Worm (Caenorhabditis elegans) whole organism, young adult: ENCODE data around the gene C29F7.1.

Experiments
- B0035.1 ChIP-seq: sonication (generic microtip); optimal IDR thresholded peaks from 2 replicates; lab custom pipeline; 2016; ENCODE audit warnings: missing genetic modification characterization, mild to moderate bottlenecking, missing compliant biosample characterization, missing genotype, missing genetic modification reagents
- B0261.1 ChIP-seq: sonication (generic microtip); optimal IDR thresholded peaks from 2 replicates; lab custom pipeline; 2016; ENCODE audit warnings: mild to moderate bottlenecking, missing genetic modification characterization, moderate library complexity, missing compliant biosample characterization
- B0336.3 ChIP-seq: fragments of 200-800 bp; sonication (Bioruptor generic); IDR thresholded peaks from 2 replicates; pipeline ENCODE4 v1.3.6; 2022; ENCODE audit warnings: missing genetic modification characterization, missing compliant biosample characterization
- F10E7.11 ChIP-seq: sonication (generic microtip); optimal IDR thresholded peaks from 2 replicates; lab custom pipeline; 2017; ENCODE audit warnings: mild to moderate bottlenecking, missing genetic modification characterization, moderate library complexity, missing compliant biosample characterization
- F23B12.7 ChIP-seq: sonication (generic microtip); optimal IDR thresholded peaks from 2 replicates; lab custom pipeline; 2017; ENCODE audit warnings: missing genetic modification characterization, mild to moderate bottlenecking, missing compliant biosample characterization, antibody characterized with exemption, moderate library complexity; ENCODE audit not compliant: insufficient read depth
- F49E8.2 ChIP-seq: sonication (generic microtip); optimal IDR thresholded peaks from 3 replicates; lab custom pipeline; 2017; ENCODE audit warnings: missing genetic modification characterization, mild to moderate bottlenecking, missing compliant biosample characterization, antibody characterized with exemption, moderate library complexity; ENCODE audit not compliant: insufficient read depth
- F52B5.7 ChIP-seq: sonication (generic microtip); optimal IDR thresholded peaks from 2 replicates; lab custom pipeline; 2016; ENCODE audit warnings: mild to moderate bottlenecking, missing genetic modification characterization, missing compliant biosample characterization
- T26A5.8 ChIP-seq: sonication (generic microtip); optimal IDR thresholded peaks from 2 replicates; lab custom pipeline; 2016; ENCODE audit warnings: missing genetic modification characterization, missing compliant biosample characterization
- Y56A3A.18 ChIP-seq: fragments of 200-800 bp; sonication (Bioruptor generic); IDR thresholded peaks from 2 replicates; pipeline ENCODE4 v1.3.6; 2022; ENCODE audit warnings: missing genetic modification reagents, missing genetic modification characterization, missing compliant biosample characterization
- ZK185.1 ChIP-seq: sonication (generic microtip); optimal IDR thresholded peaks from 2 replicates; lab custom pipeline; 2016; ENCODE audit warnings: mild to moderate bottlenecking, missing genetic modification characterization, missing compliant biosample characterization; ENCODE audit not compliant: poor library complexity, severe bottlenecking
- akir-1 ChIP-seq: fragments of 200-800 bp; sonication (Bioruptor generic); optimal IDR thresholded peaks from 2 replicates; lab custom pipeline; 2018; ENCODE audit warnings: mild to moderate bottlenecking, missing genetic modification characterization, moderate library complexity, missing compliant biosample characterization
- atf-7 ChIP-seq: sonication (generic microtip); optimal IDR thresholded peaks from 2 replicates; lab custom pipeline; 2017; ENCODE audit warnings: mild to moderate bottlenecking, missing genetic modification characterization, missing compliant biosample characterization
- attf-3 ChIP-seq: fragments of 200-800 bp; sonication (Bioruptor generic); conservative IDR thresholded peaks from 2 replicates; pipeline ENCODE4 v1.3.6; 2022; ENCODE audit warnings: missing genetic modification reagents, missing genetic modification characterization, missing compliant biosample characterization
- ccch-3 ChIP-seq: fragments of 200-800 bp; sonication (Bioruptor generic); optimal IDR thresholded peaks from 2 replicates; lab custom pipeline; 2018; ENCODE audit warnings: mild to moderate bottlenecking, missing genetic modification characterization, missing compliant biosample characterization
- cebp-1 ChIP-seq, 2 experiments: fragments of 200-800 bp in 1 of 2; sonication (Bioruptor generic) in 1 of 2; sonication (generic microtip) in 1 of 2; IDR thresholded peaks in 1 of 2; optimal IDR thresholded peaks in 1 of 2; 2 replicates each; pipeline versions ENCODE4 v1.3.6 to Lab custom; 2017 to 2022; ENCODE audit warnings: missing compliant biosample characterization in 2 of 2, missing genetic modification characterization in 2 of 2, mild to moderate bottlenecking in 1 of 2, missing genetic modification reagents in 1 of 2, moderate library complexity in 1 of 2
- ceh-100 ChIP-seq: fragments of 200-800 bp; sonication (Bioruptor generic); IDR thresholded peaks from 2 replicates; pipeline ENCODE4 v1.3.6; 2022; ENCODE audit warnings: missing genetic modification reagents, missing genetic modification characterization, missing compliant biosample characterization
- ceh-27 ChIP-seq: fragments of 200-800 bp; sonication (Bioruptor generic); optimal IDR thresholded peaks from 2 replicates; lab custom pipeline; 2018; ENCODE audit warnings: mild to moderate bottlenecking, missing genetic modification characterization, moderate library complexity, missing compliant biosample characterization
- ceh-40 ChIP-seq: fragments of 200-800 bp; sonication (Bioruptor generic); IDR thresholded peaks from 2 replicates; pipeline ENCODE4 v1.3.6; 2022; ENCODE audit warnings: missing genetic modification characterization, missing compliant biosample characterization
- ceh-79 ChIP-seq: sonication (generic microtip); optimal IDR thresholded peaks from 2 replicates; lab custom pipeline; 2017; ENCODE audit warnings: mild to moderate bottlenecking, missing genetic modification characterization, missing compliant biosample characterization
- chd-7 ChIP-seq: sonication (generic microtip); optimal IDR thresholded peaks from 2 replicates; lab custom pipeline; 2016; ENCODE audit warnings: mild to moderate bottlenecking, missing genetic modification characterization, moderate library complexity, missing compliant biosample characterization
- dox-1 ChIP-seq: fragments of 200-800 bp; sonication (Bioruptor generic); IDR thresholded peaks from 2 replicates; pipeline ENCODE4 v1.3.6; 2022; ENCODE audit warnings: missing genetic modification reagents, missing genetic modification characterization, missing compliant biosample characterization
- dpl-1 ChIP-seq: fragments of 150-350 bp; optimal IDR thresholded peaks from 2 replicates; lab custom pipeline; 2014; ENCODE audit warnings: missing biosample characterization, missing genetic modification reagents, missing genetic modification characterization
- egl-44 ChIP-seq: fragments of 200-800 bp; sonication (Bioruptor generic); IDR thresholded peaks from 2 replicates; pipeline ENCODE4 v1.3.6; 2022; ENCODE audit warnings: missing genetic modification reagents, missing genetic modification characterization, missing compliant biosample characterization
- hmg-1.2 ChIP-seq: fragments of 200-800 bp; sonication (Bioruptor generic); IDR thresholded peaks from 2 replicates; pipeline ENCODE4 v1.3.6; 2022; ENCODE audit warnings: missing genetic modification reagents, missing genetic modification characterization, missing compliant biosample characterization
- let-526 ChIP-seq: fragments of 200-800 bp; sonication (Bioruptor generic); IDR thresholded peaks from 2 replicates; pipeline ENCODE4 v1.3.6; 2022; ENCODE audit warnings: missing genetic modification reagents, missing genetic modification characterization, missing compliant biosample characterization
- let-607 ChIP-seq, 2 experiments: fragments of 200-800 bp in 1 of 2; sonication (Bioruptor generic) in 1 of 2; sonication (generic microtip) in 1 of 2; optimal IDR thresholded peaks; 2 replicates each; lab custom pipeline; 2016 to 2018; ENCODE audit warnings: mild to moderate bottlenecking in 2 of 2, missing compliant biosample characterization in 2 of 2, missing genetic modification characterization in 2 of 2, moderate library complexity in 2 of 2, missing genotype in 1 of 2
- lin-40 ChIP-seq: sonication (generic microtip); optimal IDR thresholded peaks from 2 replicates; lab custom pipeline; 2016; ENCODE audit warnings: missing genetic modification characterization, mild to moderate bottlenecking, missing compliant biosample characterization, missing genotype, missing genetic modification reagents
- madf-10 ChIP-seq: sonication (generic microtip); optimal IDR thresholded peaks from 2 replicates; lab custom pipeline; 2016; ENCODE audit warnings: mild to moderate bottlenecking, missing genetic modification characterization, missing compliant biosample characterization
- madf-6 ChIP-seq: fragments of 200-800 bp; sonication (Bioruptor generic); IDR thresholded peaks from 2 replicates; pipeline ENCODE4 v1.3.6; 2022; ENCODE audit warnings: missing genetic modification reagents, missing genetic modification characterization, missing compliant biosample characterization
- mxl-1 ChIP-seq: sonication (generic microtip); optimal IDR thresholded peaks from 2 replicates; lab custom pipeline; 2016; ENCODE audit warnings: missing genetic modification characterization, missing compliant biosample characterization
- rcor-1 ChIP-seq: fragments of 200-800 bp; sonication (Bioruptor generic); IDR thresholded peaks from 2 replicates; pipeline ENCODE4 v1.3.6; 2022; ENCODE audit warnings: missing genetic modification reagents, missing genetic modification characterization, missing compliant biosample characterization
- rpc-1 ChIP-seq, 2 experiments: fragments of 150-350 bp in 1 of 2; sonication (generic microtip) in 1 of 2; optimal IDR thresholded peaks; 2 replicates each; lab custom pipeline; 2014 to 2018; ENCODE audit warnings: missing biosample characterization in 1 of 2, missing genetic modification characterization in 1 of 2, missing genetic modification reagents in 1 of 2, missing genotype in 1 of 2
- snpc-3.4 ChIP-seq: sonication (generic microtip); optimal IDR thresholded peaks from 2 replicates; lab custom pipeline; 2017; ENCODE audit warnings: missing genetic modification characterization, mild to moderate bottlenecking, missing compliant biosample characterization, antibody characterized with exemption, moderate library complexity, missing genotype, missing genetic modification reagents
- snpc-4 ChIP-seq, 5 experiments: fragments of 150-350 bp in 1 of 5; sonication (generic microtip) in 4 of 5; optimal IDR thresholded peaks; 2 replicates each; lab custom pipeline; 2014 to 2018; ENCODE audit warnings: missing genetic modification characterization in 5 of 5, missing biosample characterization in 3 of 5, antibody characterized with exemption in 2 of 5, mild to moderate bottlenecking in 2 of 5, missing compliant biosample characterization in 2 of 5, missing genotype in 2 of 5, moderate library complexity in 2 of 5, missing genetic modification reagents in 1 of 5
- somi-1 ChIP-seq: fragments of 200-800 bp; sonication (Bioruptor generic); optimal IDR thresholded peaks from 2 replicates; lab custom pipeline; 2018; ENCODE audit warnings: mild to moderate bottlenecking, missing genetic modification characterization, missing compliant biosample characterization
- tbx-9 ChIP-seq: sonication (generic microtip); optimal IDR thresholded peaks from 2 replicates; lab custom pipeline; 2016; ENCODE audit warnings: borderline replicate concordance, missing genetic modification characterization, inconsistent platforms, missing compliant biosample characterization
- tlf-1 ChIP-seq: fragments of 200-800 bp; sonication (Bioruptor generic); optimal IDR thresholded peaks from 2 replicates; lab custom pipeline; 2018; ENCODE audit warnings: mild to moderate bottlenecking, missing genetic modification characterization, missing compliant biosample characterization
- ztf-22 ChIP-seq: fragments of 200-800 bp; sonication (Bioruptor generic); optimal IDR thresholded peaks from 2 replicates; lab custom pipeline; 2018; ENCODE audit warnings: mild to moderate bottlenecking, missing genetic modification characterization, moderate library complexity, missing compliant biosample characterization
- ztf-3 ChIP-seq: fragments of 200-800 bp; sonication (Bioruptor generic); optimal IDR thresholded peaks from 2 replicates; lab custom pipeline; 2018; ENCODE audit warnings: mild to moderate bottlenecking, missing genetic modification characterization, missing compliant biosample characterization

Gene C29F7.1

DNA sequence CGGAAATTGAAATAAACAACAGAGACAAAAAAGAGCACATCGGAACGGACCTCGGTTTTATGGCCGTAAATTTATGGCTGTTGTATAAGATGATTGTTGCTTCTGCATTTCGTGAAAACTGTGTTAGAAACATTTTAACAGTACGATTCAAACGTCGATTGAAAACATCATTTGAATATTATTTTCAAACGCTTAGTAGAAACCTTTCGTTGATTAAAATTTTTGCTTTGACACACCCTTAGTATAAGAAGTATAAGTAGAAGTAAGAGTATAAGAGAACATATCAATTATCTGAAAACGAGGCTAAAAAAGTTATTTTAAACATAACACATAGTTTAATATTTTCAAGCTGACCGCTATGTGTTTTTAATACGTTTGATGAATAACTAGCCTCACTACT is 25.0 kb upstream of the C29F7.1 start:
- no peak for TF ChIP-seq dox-1 (GFP tag; lab: Robert Waterston, UW)
- TF ChIP-seq F10E7.11 = no peak
- TF ChIP-seq ceh-27 (GFP tag; lab: Kevin White, UChicago) = no peak
- no peak for TF ChIP-seq somi-1 (GFP tag; lab: Kevin White, UChicago)
- TF ChIP-seq mxl-1 = no peak
- TF ChIP-seq F52B5.7 (tag; lab: Kevin White, UChicago) = no peak
- TF ChIP-seq, all 124 proteins: peak for 0

DNA sequence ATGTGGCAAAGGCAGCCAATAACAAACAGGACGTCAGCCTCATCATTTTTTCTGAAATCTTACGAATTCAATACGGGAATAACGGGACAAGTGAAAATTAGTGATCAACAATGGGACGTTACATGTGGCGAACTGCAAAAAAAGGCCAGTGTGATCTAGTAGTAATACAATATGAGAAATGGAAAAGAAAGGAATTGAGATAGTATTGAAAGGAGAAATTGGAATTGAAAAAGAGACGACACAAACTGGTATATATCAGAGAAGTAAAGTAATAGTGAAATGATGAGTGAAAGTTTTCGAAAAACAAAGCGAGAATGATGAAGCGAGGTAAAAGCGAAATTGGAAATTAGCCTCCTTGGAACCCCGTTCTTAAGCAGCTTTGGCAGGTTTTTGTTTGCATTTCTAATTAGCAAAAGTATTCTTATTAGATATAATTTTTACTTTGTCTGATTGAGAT is 22.2 kb upstream of the C29F7.1 start, which contains the start of gene C49F8.3:
Gene C49F8.3, minus strand, starts transcription at position 51 of the 457 bp plus-strand sequence.
- peak in 1 of 2 experiments; percentile 63 for TF ChIP-seq let-607 (tag; optimal IDR thresholded peaks at IDR 0.05; lab: Kevin White, UChicago)
- TF ChIP-seq ztf-22 (GFP tag; lab: Kevin White, UChicago) = no peak

DNA sequence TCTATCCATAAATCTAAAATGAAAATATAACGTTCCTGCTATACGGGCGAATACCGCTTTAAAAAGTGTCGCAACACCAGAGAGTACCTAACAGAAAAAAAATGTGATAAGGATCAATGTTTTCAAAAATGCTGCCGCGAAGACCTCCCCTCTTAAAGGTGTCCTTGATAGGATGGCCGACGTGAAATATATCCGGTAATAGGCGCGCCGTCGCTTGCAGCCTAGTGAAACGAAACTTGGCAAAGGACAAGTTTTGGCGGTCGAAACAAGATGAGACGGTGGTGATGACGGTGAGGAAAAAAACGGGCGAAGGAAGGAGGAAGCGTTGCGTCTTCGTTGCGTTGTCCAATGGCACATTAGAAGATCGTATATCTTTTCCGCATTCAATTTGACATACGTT is 20.9 kb upstream of the C29F7.1 start:
- TF ChIP-seq ZK185.1 (tag; lab: Kevin White, UChicago) = no peak
- no peak for TF ChIP-seq akir-1
- TF ChIP-seq madf-6 (GFP tag; lab: Robert Waterston, UW) = no peak
- no peak for TF ChIP-seq ccch-3
- TF ChIP-seq, all 124 proteins: peak for 0

DNA sequence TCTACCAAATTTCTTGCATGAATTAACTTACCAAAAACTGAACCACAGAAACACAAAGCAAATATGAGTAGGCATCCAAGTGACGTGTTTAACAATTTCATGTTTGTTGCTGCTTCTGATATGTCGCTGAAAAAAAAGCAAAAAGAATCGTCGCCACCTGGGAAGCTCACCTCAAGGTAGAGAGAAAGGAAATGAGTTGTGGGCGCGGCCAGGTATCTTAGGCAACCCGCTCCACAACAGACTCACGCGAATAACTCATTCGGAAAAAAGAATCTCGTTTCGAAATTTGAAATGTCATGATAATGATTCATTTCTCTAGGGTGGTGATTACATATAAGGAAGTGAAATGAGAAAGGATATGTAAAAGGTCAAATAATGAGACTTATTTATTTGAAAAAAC is 14.8 kb upstream of the C29F7.1 start, which contains the start of gene irld-2:
Gene irld-2, minus strand, starts transcription at position 101 of the 400 bp plus-strand sequence.
- TF ChIP-seq let-526 (GFP tag; lab: Robert Waterston, UW) = no peak
- no peak for TF ChIP-seq snpc-3.4 (tag; lab: Kevin White, UChicago)
- no peak for TF ChIP-seq ceh-100 (GFP tag; lab: Robert Waterston, UW)
- TF ChIP-seq tbx-9 (tag; lab: Kevin White, UChicago) = no peak
- no peak for TF ChIP-seq tlf-1 (GFP tag; lab: Kevin White, UChicago)
- TF ChIP-seq T26A5.8 = no peak
- no peak for TF ChIP-seq dpl-1
- TF ChIP-seq ceh-40 (GFP tag; lab: Robert Waterston, UW) = no peak
- no peak for TF ChIP-seq F49E8.2 (tag; lab: Kevin White, UChicago)
- TF ChIP-seq egl-44 (GFP tag; lab: Robert Waterston, UW) = no peak
- no peak for TF ChIP-seq chd-7 (tag; lab: Kevin White, UChicago)
- no peak for TF ChIP-seq madf-10
- no peak for TF ChIP-seq B0336.3
- no peak for TF ChIP-seq atf-7 (tag; lab: Kevin White, UChicago)
- TF ChIP-seq Y56A3A.18 (GFP tag; lab: Robert Waterston, UW) = no peak
- no peak for TF ChIP-seq rpc-1 (optimal IDR thresholded peaks at IDR 0.05; lab: Kevin White, UChicago)
- no peak for TF ChIP-seq rpc-1 (tag; optimal IDR thresholded peaks at IDR 0.05; lab: Kevin White, UChicago)
- no peak for TF ChIP-seq madf-6 (GFP tag; lab: Robert Waterston, UW)
- TF ChIP-seq B0035.1 (tag; lab: Kevin White, UChicago) = no peak
- no peak for TF ChIP-seq cebp-1 (GFP tag; IDR thresholded peaks at IDR 0.05; lab: Robert Waterston, UW)
- TF ChIP-seq cebp-1 (tag; optimal IDR thresholded peaks at IDR 0.05; lab: Kevin White, UChicago) = no peak
- no peak for TF ChIP-seq B0261.1

DNA sequence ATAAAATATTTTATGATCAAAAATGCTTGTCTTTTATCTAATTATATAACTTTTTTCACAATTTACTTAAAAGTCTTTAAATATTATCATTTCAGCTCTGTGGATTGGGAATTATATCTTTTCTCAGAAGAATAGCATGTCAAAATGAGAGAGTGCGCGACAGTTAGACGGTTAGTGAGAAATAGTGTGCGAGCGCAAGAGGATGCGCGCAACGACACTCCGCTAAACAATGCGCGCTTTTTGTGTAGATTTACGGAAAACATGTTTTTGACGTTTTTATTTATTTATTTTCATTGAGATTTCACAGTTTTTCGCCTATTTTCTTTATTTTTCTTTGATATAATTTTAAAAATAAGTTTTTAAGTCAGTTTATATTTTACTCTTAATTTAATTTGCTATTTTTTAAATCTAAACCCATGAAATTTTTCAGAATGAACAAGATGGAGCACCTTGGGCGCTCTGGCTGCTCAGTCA is 13.1 kb upstream of the C29F7.1 start, which contains the start of gene F02C12.3:
Gene F02C12.3, plus strand, starts transcription at position 424 of the 474 bp plus-strand sequence.
- TF ChIP-seq rcor-1 (GFP tag; lab: Robert Waterston, UW) (0 out of 2 replicates have a peak, but pooled peaks have one; percentile 6), ceh-79 (no peak), egl-44 (GFP tag; lab: Robert Waterston, UW) (no peak), dox-1 (GFP tag; lab: Robert Waterston, UW) (no peak), hmg-1.2 (peak; percentile 98), attf-3 (peak; percentile 99), ztf-3 (GFP tag; lab: Kevin White, UChicago) (no peak), F23B12.7 (tag; lab: Kevin White, UChicago) (no peak), lin-40 (tag; lab: Kevin White, UChicago) (peak; percentile 80), ZK185.1 (tag; lab: Kevin White, UChicago) (peak; percentile 30), B0261.1 (peak; percentile 7), let-607 (tag; optimal IDR thresholded peaks at IDR 0.05; lab: Kevin White, UChicago) (peak in 1 of 2 experiments; percentile 23), snpc-4 (GFP tag; optimal IDR thresholded peaks at IDR 0.05; lab: Kevin White, UChicago) (no peak), snpc-4 (tag; optimal IDR thresholded peaks at IDR 0.05; lab: Kevin White, UChicago) (peak in 1 of 4 experiments; percentile 1), cebp-1 (GFP tag; IDR thresholded peaks at IDR 0.05; lab: Robert Waterston, UW) (no peak), cebp-1 (tag; optimal IDR thresholded peaks at IDR 0.05; lab: Kevin White, UChicago) (no peak)
